Fruit fly (Drosophila melanogaster): ENCODE data around the gene CG14262.

Gene CG14262

DNA sequence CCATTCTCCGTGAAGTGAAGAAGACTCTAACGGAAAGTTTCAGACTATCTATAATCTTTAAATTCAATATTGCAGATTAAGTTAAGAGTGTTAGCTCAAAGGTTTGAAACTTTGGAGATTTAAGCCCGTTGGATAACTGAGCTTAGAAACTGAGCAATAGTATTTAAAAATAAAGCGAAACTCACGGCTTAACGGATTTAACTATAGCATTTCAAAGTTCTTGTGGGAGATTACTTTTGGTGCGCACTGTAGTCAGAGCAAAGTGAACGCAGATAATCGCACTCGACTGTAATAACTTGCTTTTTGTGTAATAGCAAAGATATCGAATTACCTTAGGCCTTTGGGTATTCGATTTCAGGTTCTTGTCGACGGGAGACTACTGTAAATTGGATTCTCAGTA lies 17.1 kb upstream of the CG14262 start, which contains the start of gene mrt (continued):
- TF ChIP-seq BEAF-32 (GFP tag; optimal IDR thresholded peaks at IDR 0.05) (no peak), CG18619 (GFP tag; optimal IDR thresholded peaks at IDR 0.05) (peak; percentile 61), Ravus (GFP tag; IDR thresholded peaks at IDR 0.05) (no peak), Atf-2 (GFP tag; optimal IDR thresholded peaks at IDR 0.05) (peak; percentile 46), her (GFP tag; optimal IDR thresholded peaks at IDR 0.05) (peak; percentile 61), insv (GFP tag; optimal IDR thresholded peaks at IDR 0.05) (no peak), CG15073 (GFP tag; optimal IDR thresholded peaks at IDR 0.05) (no peak), bsh (GFP tag; optimal IDR thresholded peaks at IDR 0.05) (peak in 1 of 2 experiments; percentile 35), CG4360 (GFP tag; IDR thresholded peaks at IDR 0.05) (no peak), MESR4 (GFP tag; optimal IDR thresholded peaks at IDR 0.05) (no peak), ro (GFP tag; IDR thresholded peaks at IDR 0.05) (no peak), Vsx1 (GFP tag; optimal IDR thresholded peaks at IDR 0.05) (no peak), sug (tag; optimal IDR thresholded peaks at IDR 0.05) (peak; percentile 19), sna (GFP tag; IDR thresholded peaks at IDR 0.05; ENCODE audit: partially characterized antibody) (no peak), Gug (GFP tag; IDR thresholded peaks at IDR 0.05) (peak; percentile 32; the same call in 1 of the 4 replicates), sens (GFP tag) (peak; percentile 95), crc (GFP tag; optimal IDR thresholded peaks at IDR 0.05) (peak; percentile 67), CG18476 (GFP tag; optimal IDR thresholded peaks at IDR 0.05) (peak; percentile 35), danr (GFP tag; IDR thresholded peaks at IDR 0.05) (no peak), CG9609 (GFP tag; optimal IDR thresholded peaks at IDR 0.05) (peak; percentile 54), CG1832 (GFP tag; optimal IDR thresholded peaks at IDR 0.05) (no peak), CG6813 (GFP tag; optimal IDR thresholded peaks at IDR 0.05) (peak; percentile 29), CG10431 (GFP tag; optimal IDR thresholded peaks at IDR 0.05) (no peak), CG3065 (GFP tag; optimal IDR thresholded peaks at IDR 0.05) (no peak), TFAM (GFP tag; optimal IDR thresholded peaks at IDR 0.05) (no peak), onecut (GFP tag; IDR thresholded peaks at IDR 0.05) (no peak; the same call in 1 of the 2 replicates), NC2β (GFP tag; optimal IDR thresholded peaks at IDR 0.05) (no peak), unpg (GFP tag; optimal IDR thresholded peaks at IDR 0.05) (peak; percentile 56), hb (GFP tag; IDR thresholded peaks at IDR 0.05; ENCODE audit: partially characterized antibody) (no peak), usp (GFP tag; optimal IDR thresholded peaks at IDR 0.05) (no peak), CG4854 (GFP tag; optimal IDR thresholded peaks at IDR 0.05) (no peak), CG7745 (tag; optimal IDR thresholded peaks at IDR 0.05) (no peak), CG4617 (GFP tag; optimal IDR thresholded peaks at IDR 0.05; ENCODE audit: borderline replicate concordance) (peak; percentile 12), PHDP (tag; optimal IDR thresholded peaks at IDR 0.05) (peak; percentile 54), CG14860 (GFP tag; IDR thresholded peaks at IDR 0.05; ENCODE audit: partially characterized antibody) (no peak), pita (GFP tag; optimal IDR thresholded peaks at IDR 0.05) (no peak), al (GFP tag; IDR thresholded peaks at IDR 0.05) (peak; percentile 61; the same call in 1 of the 2 replicates), CG16813 (GFP tag; IDR thresholded peaks at IDR 0.05; ENCODE audit: partially characterized antibody) (no peak), CG12659 (GFP tag; optimal IDR thresholded peaks at IDR 0.05) (peak; percentile 65), nom (GFP tag; optimal IDR thresholded peaks at IDR 0.05) (no peak), CG8281 (tag; optimal IDR thresholded peaks at IDR 0.05) (peak; percentile 10), CG5953 (GFP tag; IDR thresholded peaks at IDR 0.05) (no peak), CG34224 (GFP tag; IDR thresholded peaks at IDR 0.05; ENCODE audit: partially characterized antibody) (no peak), CG13775 (GFP tag; optimal IDR thresholded peaks at IDR 0.05) (peak; percentile 65), vvl (GFP tag; IDR thresholded peaks at IDR 0.05) (peak; percentile 35), CG3281 (GFP tag; optimal IDR thresholded peaks at IDR 0.05) (peak; percentile 79), ftz-f1 (GFP tag; optimal IDR thresholded peaks at IDR 0.05) (no peak), CG2875 (GFP tag; optimal IDR thresholded peaks at IDR 0.05) (no peak), Dbx (GFP tag; IDR thresholded peaks at IDR 0.05) (peak; percentile 70), CG33213 (GFP tag; optimal IDR thresholded peaks at IDR 0.05) (peak; percentile 44)
